Fruit fly (Drosophila melanogaster): ENCODE data around the gene Cyp28c1.

The Cyp28c1 gene

dm6 chrX:11818047-11818766 lies 21.2 kb upstream of the Cyp28c1 start (continued):
- TF ChIP-seq Blimp-1 (GFP tag; optimal IDR thresholded peaks at IDR 0.05) (peak; percentile 59), esn (GFP tag; optimal IDR thresholded peaks at IDR 0.05) (peak; percentile 94), CG10669 (GFP tag; optimal IDR thresholded peaks at IDR 0.05) (peak; percentile 89), Hr38 (GFP tag; optimal IDR thresholded peaks at IDR 0.05) (peak; percentile 60), CG6276 (GFP tag; optimal IDR thresholded peaks at IDR 0.05) (peak; percentile 97), CG16779 (tag; optimal IDR thresholded peaks at IDR 0.05) (peak; percentile 87), OdsH (GFP tag; optimal IDR thresholded peaks at IDR 0.05) (peak; percentile 95), CG3919 (GFP tag; optimal IDR thresholded peaks at IDR 0.05) (peak; percentile 93), CG8319 (GFP tag; optimal IDR thresholded peaks at IDR 0.05) (peak; percentile 84), CG4318 (GFP tag; optimal IDR thresholded peaks at IDR 0.05) (peak; percentile 95), Sox14 (GFP tag; optimal IDR thresholded peaks at IDR 0.05) (peak; percentile 96), fkh (GFP tag; optimal IDR thresholded peaks at IDR 0.05) (peak; percentile 68), CG6854 (GFP tag; optimal IDR thresholded peaks at IDR 0.05) (peak; percentile 73), ss (GFP tag; optimal IDR thresholded peaks at IDR 0.05) (peak; percentile 70 to 83), Gug (GFP tag; IDR thresholded peaks at IDR 0.05) (peak; percentile 95), dac (GFP tag; optimal IDR thresholded peaks at IDR 0.05) (peak; percentile 93), spab (GFP tag; optimal IDR thresholded peaks at IDR 0.05) (peak; percentile 77)

- no peak for TF ChIP-seq svp (GFP tag)
- TF ChIP-seq Sox15 (GFP tag; optimal IDR thresholded peaks at IDR 0.05) = no peak
- no peak for TF ChIP-seq Smox (GFP tag; optimal IDR thresholded peaks at IDR 0.05)
- TF ChIP-seq CG16779 (tag; optimal IDR thresholded peaks at IDR 0.05) = no peak
- TF ChIP-seq CG6276 (GFP tag; optimal IDR thresholded peaks at IDR 0.05) = no peak
- no peak for TF ChIP-seq CG9139 (GFP tag; optimal IDR thresholded peaks at IDR 0.05)
- no peak for TF ChIP-seq Hr4 (GFP tag; optimal IDR thresholded peaks at IDR 0.05)
- TF ChIP-seq dsx (GFP tag; optimal IDR thresholded peaks at IDR 0.05; ENCODE audit: poor library complexity, severe bottlenecking) = no peak
- TF ChIP-seq pdm3 (GFP tag; optimal IDR thresholded peaks at IDR 0.05) = no peak
- no peak for TF ChIP-seq salr (GFP tag; optimal IDR thresholded peaks at IDR 0.05)
- TF ChIP-seq ss (GFP tag; optimal IDR thresholded peaks at IDR 0.05) = no peak
- no peak for TF ChIP-seq CG11762 (GFP tag; optimal IDR thresholded peaks at IDR 0.05; ENCODE audit: insufficient read depth)
- no peak for TF ChIP-seq fd85E (GFP tag; optimal IDR thresholded peaks at IDR 0.05)
- no peak for TF ChIP-seq fd59A (GFP tag; optimal IDR thresholded peaks at IDR 0.05)
Measured at dm6 chrX:11818767-11819089, 20.7 kb upstream of the Cyp28c1 start.

- peak; percentile 42; the same call in 1 of the 3 replicates for TF ChIP-seq eg (GFP tag; IDR thresholded peaks at IDR 0.05)
- peak; percentile 22 for TF ChIP-seq vri (GFP tag; optimal IDR thresholded peaks at IDR 0.05)
- peak; percentile 31 for TF ChIP-seq Eip75B (GFP tag; optimal IDR thresholded peaks at IDR 0.05)
- peak; percentile 84 for TF ChIP-seq Sox14 (GFP tag; optimal IDR thresholded peaks at IDR 0.05)
- TF ChIP-seq CG3919 (GFP tag; optimal IDR thresholded peaks at IDR 0.05) = peak; percentile 1
- peak; percentile 15 for TF ChIP-seq acj6 (GFP tag; optimal IDR thresholded peaks at IDR 0.05)
- 0 out of 2 replicates have a peak, but pooled peaks have one; percentile 41 for TF ChIP-seq CG11294 (GFP tag; IDR thresholded peaks at IDR 0.05)
- peak; percentile 43 for TF ChIP-seq CG32006 (GFP tag; optimal IDR thresholded peaks at IDR 0.05)
- TF ChIP-seq CG10631 (GFP tag; optimal IDR thresholded peaks at IDR 0.05) = peak; percentile 18
- TF ChIP-seq svp (GFP tag) = peak; percentile 90
- TF ChIP-seq Eip78C (GFP tag) = peak; percentile 68
- peak; percentile 0 for TF ChIP-seq pdm3 (GFP tag; optimal IDR thresholded peaks at IDR 0.05)
- TF ChIP-seq fd59A (GFP tag; optimal IDR thresholded peaks at IDR 0.05) = no peak
- TF ChIP-seq CG6163 (GFP tag; IDR thresholded peaks at IDR 0.05) = peak; percentile 38; the same call in 1 of the 3 replicates
- no peak for TF ChIP-seq Smox (GFP tag; optimal IDR thresholded peaks at IDR 0.05)
- TF ChIP-seq CG8119 (GFP tag; IDR thresholded peaks at IDR 0.05) = peak; percentile 41; the same call in 1 of the 3 replicates
- TF ChIP-seq net (GFP tag; optimal IDR thresholded peaks at IDR 0.05) = no peak
- TF ChIP-seq Gug (GFP tag; IDR thresholded peaks at IDR 0.05) = no peak
Measured at dm6 chrX:11819241-11819862, 20.1 kb upstream of the Cyp28c1 start.
